Worm (Caenorhabditis elegans) whole organism, L4/young adult: ENCODE data around the gene ifb-2.

Experiments
- W03F9.2 ChIP-seq: fragments of 150-350 bp; optimal IDR thresholded peaks from 2 replicates; lab custom pipeline; 2014; ENCODE audit warnings: missing biosample characterization, missing genetic modification characterization
- dao-5 ChIP-seq: sonication (generic microtip); optimal IDR thresholded peaks from 2 replicates; lab custom pipeline; 2016; ENCODE audit warnings: missing genotype, missing genetic modification characterization, moderate library complexity, missing compliant biosample characterization
- him-1 ChIP-seq: sonication (generic microtip); optimal IDR thresholded peaks from 2 replicates; lab custom pipeline; 2016; ENCODE audit warnings: missing genotype, missing genetic modification reagents, missing genetic modification characterization, missing compliant biosample characterization

DNA sequence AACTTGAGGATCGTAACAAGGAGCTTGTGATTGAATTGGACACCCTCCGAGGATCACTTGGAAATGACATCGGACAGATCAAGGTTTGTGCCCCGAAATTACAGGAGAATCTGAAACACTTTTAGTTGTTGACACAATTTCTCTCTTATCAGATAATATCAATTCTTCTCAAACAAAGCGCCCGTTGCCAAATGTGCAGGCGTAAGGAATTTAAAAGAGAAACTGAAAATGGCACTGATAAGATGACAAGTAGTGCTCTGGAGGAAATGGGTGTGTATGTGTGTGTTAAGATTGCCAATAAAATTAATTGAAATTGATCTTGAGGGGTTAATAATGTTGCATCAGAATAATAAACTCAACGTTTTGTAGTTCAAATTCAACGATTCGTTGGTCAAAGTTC, 1.4 kb downstream of the ifb-2 start:
- TF ChIP-seq W03F9.2 (no peak), him-1 (tag; lab: Kevin White, UChicago) (no peak), dao-5 (tag; lab: Kevin White, UChicago) (no peak)
